Fruit fly (Drosophila melanogaster) S2 (cell line): ENCODE results near the gene Lcp65Ab2.

Source experiments
- CG8478 ChIP-seq: fragments of >200 bp; optimal IDR thresholded peaks from 2 replicates; lab custom pipeline; 2018
- CTCF ChIP-seq, 2 experiments: fragments of >200 bp; optimal IDR thresholded peaks; 2 replicates each; lab custom pipeline; 2018

DNA sequence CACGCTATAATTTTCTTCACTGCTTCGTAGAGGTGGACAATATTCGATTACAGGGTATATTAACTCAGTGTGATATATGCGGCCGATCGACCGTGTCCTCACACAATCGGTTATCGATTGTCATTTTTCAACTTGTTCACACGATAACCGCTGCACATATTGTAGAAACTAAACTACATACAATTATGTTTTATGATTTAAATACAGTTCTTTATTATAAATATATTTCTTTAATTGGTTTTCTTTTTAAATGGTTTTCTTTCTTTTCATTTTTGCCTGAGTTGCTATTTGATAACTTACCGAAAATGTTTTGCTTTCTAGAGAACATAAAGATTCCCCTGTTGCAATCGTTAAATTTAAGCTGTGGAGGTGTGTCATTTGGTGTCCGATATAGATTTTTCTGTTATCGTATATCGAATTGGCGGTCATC, 27.4 kb downstream of the Lcp65Ab2 start, which contains the start of the genes fmt and CG7376:
- TF ChIP-seq CTCF (optimal IDR thresholded peaks at IDR 0.05; lab: Kevin White, UChicago) (no peak), CG8478 (lab: Kevin White, UChicago) (no peak)
